Worm (Caenorhabditis elegans): Measurements from ENCODE around the gene C45G9.5.
A peak's percentile ranks its signal among the peaks of the same experiment; 100 is the strongest.
"Not testable (repeated sequence)": the region's sequence is repeated elsewhere in the genome, so short reads cannot be mapped to it uniquely, and the experiment has no call there.

- TF ChIP-seq him-1 (tag; optimal IDR thresholded peaks at IDR 0.05) (peak; percentile 81), dao-5 (tag; optimal IDR thresholded peaks at IDR 0.05) (peak; percentile 78)
- TF ChIP-seq W03F9.2 (tag; optimal IDR thresholded peaks at IDR 0.05), result not testable (repeated sequence)
These were observed 16.5 kb upstream of the C45G9.5 start for ce11 chrIII:5031375-5031836.
